Fruit fly (Drosophila melanogaster): ENCODE data around the gene msl-2.

msl-2 gene

DNA sequence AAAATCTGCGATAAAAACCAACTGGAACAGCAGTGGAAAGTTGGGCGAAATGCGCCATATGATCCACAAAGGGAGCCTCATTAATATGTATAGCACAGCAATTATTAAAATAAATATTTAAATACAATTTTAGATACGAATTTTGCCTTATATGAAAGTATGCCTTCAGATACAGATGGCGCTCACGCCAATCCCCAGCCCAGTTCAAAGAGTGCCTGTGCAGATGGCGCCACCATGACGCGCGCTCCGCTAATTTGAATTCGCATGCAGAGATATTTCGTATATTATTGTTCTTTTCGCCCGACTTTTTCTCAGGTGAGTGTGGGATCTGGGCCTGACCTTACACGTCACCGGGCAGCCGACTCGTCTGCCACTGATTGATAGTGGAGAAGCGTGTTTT is 6.3 kb upstream of the msl-2 start, which contains the start of gene Pgant4 (continued):
- peak; percentile 40 for TF ChIP-seq CG9817 (tag; optimal IDR thresholded peaks at IDR 0.05)
- no peak for TF ChIP-seq CG11695 (GFP tag; IDR thresholded peaks at IDR 0.05)
- no peak for TF ChIP-seq wor (GFP tag; IDR thresholded peaks at IDR 0.05)
- peak; percentile 41 for TF ChIP-seq CG12155 (GFP tag; optimal IDR thresholded peaks at IDR 0.05)
- TF ChIP-seq jing (GFP tag; optimal IDR thresholded peaks at IDR 0.05) = no peak
- peak; percentile 57 for TF ChIP-seq CG30403 (GFP tag; optimal IDR thresholded peaks at IDR 0.05)
- no peak for TF ChIP-seq pho (GFP tag; optimal IDR thresholded peaks at IDR 0.05)
- no peak for TF ChIP-seq Tbp (GFP tag; optimal IDR thresholded peaks at IDR 0.05)
- no peak for TF ChIP-seq kah (GFP tag; optimal IDR thresholded peaks at IDR 0.05)
- TF ChIP-seq CG7372 (GFP tag; IDR thresholded peaks at IDR 0.05) = peak; percentile 55; the same call in 1 of the 2 replicates
- TF ChIP-seq Sry-δ (GFP tag; optimal IDR thresholded peaks at IDR 0.05) = no peak
- TF ChIP-seq dati (GFP tag; IDR thresholded peaks at IDR 0.05) = no peak
- TF ChIP-seq CG13296 (GFP tag; optimal IDR thresholded peaks at IDR 0.05) = no peak
- TF ChIP-seq her (GFP tag; optimal IDR thresholded peaks at IDR 0.05) = no peak
- 0 out of 2 replicates have a peak, but pooled peaks have one; percentile 26 for TF ChIP-seq ssp (GFP tag; IDR thresholded peaks at IDR 0.05)
- TF ChIP-seq gt (GFP tag; IDR thresholded peaks at IDR 0.05) = no peak
- TF ChIP-seq cas (GFP tag; IDR thresholded peaks at IDR 0.05) = no peak
- TF ChIP-seq CG6654 (GFP tag; optimal IDR thresholded peaks at IDR 0.05) = no peak
- peak; percentile 37 for TF ChIP-seq CG10209 (GFP tag; optimal IDR thresholded peaks at IDR 0.05)
- no peak for TF ChIP-seq gcm2 (GFP tag; optimal IDR thresholded peaks at IDR 0.05)
- no peak for TF ChIP-seq ab (GFP tag; optimal IDR thresholded peaks at IDR 0.05)
- TF ChIP-seq pnt (GFP tag; optimal IDR thresholded peaks at IDR 0.05) = peak; percentile 33
- peak; percentile 33 for TF ChIP-seq CG13624 (GFP tag; optimal IDR thresholded peaks at IDR 0.05)
- no peak for TF ChIP-seq CG4404 (GFP tag; IDR thresholded peaks at IDR 0.05)
- no peak for TF ChIP-seq Hand (GFP tag; optimal IDR thresholded peaks at IDR 0.05)
- 0 out of 3 replicates have a peak, but pooled peaks have one; percentile 25 for TF ChIP-seq row (GFP tag; IDR thresholded peaks at IDR 0.05)
- TF ChIP-seq CG15269 (tag; optimal IDR thresholded peaks at IDR 0.05) = no peak
- TF ChIP-seq CG17359 (tag; optimal IDR thresholded peaks at IDR 0.05) = peak; percentile 38
- no peak for TF ChIP-seq CG34224 (GFP tag; IDR thresholded peaks at IDR 0.05; ENCODE audit: partially characterized antibody)
- TF ChIP-seq Side (GFP tag; optimal IDR thresholded peaks at IDR 0.05) = no peak
- TF ChIP-seq Mrtf (GFP tag; IDR thresholded peaks at IDR 0.05) = peak; percentile 79; the same call in 2 of the 3 replicates
- TF ChIP-seq nerfin-2 (GFP tag; IDR thresholded peaks at IDR 0.05; ENCODE audit: partially characterized antibody) = no peak
- no peak for TF ChIP-seq CG12219 (GFP tag; optimal IDR thresholded peaks at IDR 0.05)
- no peak for TF ChIP-seq MESR4 (GFP tag; optimal IDR thresholded peaks at IDR 0.05)
- TF ChIP-seq Blimp-1 (GFP tag; optimal IDR thresholded peaks at IDR 0.05) = no peak
- TF ChIP-seq Dbx (GFP tag; IDR thresholded peaks at IDR 0.05) = peak; percentile 84
- peak; percentile 43 for TF ChIP-seq ind (GFP tag; optimal IDR thresholded peaks at IDR 0.05)
- peak; percentile 50 for TF ChIP-seq CG12659 (GFP tag; optimal IDR thresholded peaks at IDR 0.05)
- peak; percentile 47 for TF ChIP-seq Bgb (GFP tag; IDR thresholded peaks at IDR 0.05; ENCODE audit: partially characterized antibody)
- no peak for TF ChIP-seq CG6254 (GFP tag; optimal IDR thresholded peaks at IDR 0.05)
- no peak for TF ChIP-seq salm (tag; optimal IDR thresholded peaks at IDR 0.05)
- peak; percentile 44 for TF ChIP-seq Hmr (GFP tag; optimal IDR thresholded peaks at IDR 0.05)
- no peak for TF ChIP-seq jumu (GFP tag; optimal IDR thresholded peaks at IDR 0.05)
- TF ChIP-seq NFAT (GFP tag; IDR thresholded peaks at IDR 0.05) = peak; percentile 94
- no peak for TF ChIP-seq ERR (GFP tag; optimal IDR thresholded peaks at IDR 0.05)
- peak; percentile 65 for TF ChIP-seq CG5245 (GFP tag; optimal IDR thresholded peaks at IDR 0.05)
- peak; percentile 72 for TF ChIP-seq sens (GFP tag)
- TF ChIP-seq CG9876 (GFP tag; optimal IDR thresholded peaks at IDR 0.05) = peak; percentile 32
- TF ChIP-seq Bdp1 (GFP tag; optimal IDR thresholded peaks at IDR 0.05) = no peak
- TF ChIP-seq crc (GFP tag; optimal IDR thresholded peaks at IDR 0.05) = no peak
- TF ChIP-seq jigr1 (GFP tag; IDR thresholded peaks at IDR 0.05) = no peak
- peak; percentile 67 for TF ChIP-seq CG7839 (tag; optimal IDR thresholded peaks at IDR 0.05)
